Fruit fly (Drosophila melanogaster) whole organism, larva: ENCODE results near the gene B4.

Experiments used
- noc ChIP-seq: fragments of 200-800 bp; sonication (Bioruptor generic); optimal IDR thresholded peaks from 3 replicates; lab custom pipeline; 2019; ENCODE audit warnings: missing biosample characterization, mild to moderate bottlenecking, missing genetic modification characterization, moderate library complexity

B4 gene

dm6 chr2L:13545678-13546077 is 3.5 kb downstream of the B4 start:
- TF ChIP-seq noc = no peak

- TF ChIP-seq noc = no peak
These were observed 6.7 kb downstream of the B4 start, which contains the start of gene CG9263 for dm6 chr2L:13542476-13542875. CG9263 (minus strand) TSS chr2L:13542576.

- no peak for TF ChIP-seq noc
These were observed 7.2 kb downstream of the B4 start, which contains the start of gene CG16853 for dm6 chr2L:13541968-13542367. CG16853 (plus strand) TSS chr2L:13542268.

- no peak for TF ChIP-seq noc
These were observed 8.4 kb downstream of the B4 start, which contains the start of gene CG16852 for dm6 chr2L:13540704-13541103. CG16852 (plus strand) TSS chr2L:13540751.

- no peak for TF ChIP-seq noc
These were observed 13.4 kb downstream of the B4 start, which contains the start of gene CG15638 for dm6 chr2L:13535678-13536077. CG15638 (minus strand) TSS chr2L:13535778.

dm6 chr2L:13532524-13532923 is 16.6 kb downstream of the B4 start, which contains the start of gene CG33645:
CG33645 (plus strand) TSS chr2L:13532824.
- no peak for TF ChIP-seq noc

- no peak for TF ChIP-seq noc
These were observed 17.3 kb downstream of the B4 start, which contains the start of gene CG33644 for dm6 chr2L:13531785-13532184. CG33644 (plus strand) TSS chr2L:13532085.

- TF ChIP-seq noc = no peak
These were observed 18.4 kb downstream of the B4 start, which contains the start of gene CG33643 for dm6 chr2L:13530774-13531173. CG33643 (plus strand) TSS chr2L:13531074.

- TF ChIP-seq noc = no peak
These were observed 19.5 kb downstream of the B4 start, which contains the start of gene CG33642 for dm6 chr2L:13529675-13530074. CG33642 (plus strand) TSS chr2L:13529975.

- no peak for TF ChIP-seq noc
These were observed 20.4 kb downstream of the B4 start, which contains the start of gene CG33641 for dm6 chr2L:13528742-13529141. CG33641 (plus strand) TSS chr2L:13529042.

- TF ChIP-seq noc = no peak
These were observed 21.6 kb downstream of the B4 start, which contains the start of gene CG33640 for dm6 chr2L:13527541-13527940. CG33640 (plus strand) TSS chr2L:13527841.

- no peak for TF ChIP-seq noc
These were observed 27.3 kb downstream of the B4 start for dm6 chr2L:13521807-13522206.

dm6 chr2L:13515688-13516037 is 33.5 kb downstream of the B4 start:
- no peak for TF ChIP-seq noc

dm6 chr2L:13514945-13515687 is 34.0 kb downstream of the B4 start:
- no peak for TF ChIP-seq noc

- TF ChIP-seq noc = peak; percentile 92
These were observed 34.7 kb downstream of the B4 start for dm6 chr2L:13514262-13514937.

- TF ChIP-seq noc = no peak
These were observed 35.5 kb downstream of the B4 start for dm6 chr2L:13513331-13514261.

- no peak for TF ChIP-seq noc
These were observed 36.1 kb downstream of the B4 start for dm6 chr2L:13513033-13513330.
